Fruit fly (Drosophila melanogaster): ENCODE results near the gene CG9098.

Gene CG9098

dm6 chr2L:6028712-6029111 is 16.6 kb upstream of the CG9098 start (continued):
- TF ChIP-seq ase (GFP tag; IDR thresholded peaks at IDR 0.05) (no peak), CG16863 (GFP tag; optimal IDR thresholded peaks at IDR 0.05) (no peak), esg (GFP tag; conservative IDR thresholded peaks at IDR 0.05) (peak; percentile 34; the same call in 1 of the 2 replicates), grn (GFP tag; optimal IDR thresholded peaks at IDR 0.05) (no peak), CG12299 (tag; optimal IDR thresholded peaks at IDR 0.05) (no peak), Deaf1 (tag; optimal IDR thresholded peaks at IDR 0.05) (no peak), ci (GFP tag; IDR thresholded peaks at IDR 0.05) (peak; percentile 73), stc (GFP tag; IDR thresholded peaks at IDR 0.05) (no peak), CG17802 (tag; optimal IDR thresholded peaks at IDR 0.05) (no peak), lmd (GFP tag; IDR thresholded peaks at IDR 0.05) (peak; percentile 42; the same call in 1 of the 2 replicates), CG1529 (GFP tag; optimal IDR thresholded peaks at IDR 0.05) (no peak), Optix (GFP tag; IDR thresholded peaks at IDR 0.05) (0 out of 3 replicates have a peak, but pooled peaks have one; percentile 7), sens (GFP tag) (peak; percentile 79), Chrac-16 (GFP tag; optimal IDR thresholded peaks at IDR 0.05) (no peak), bigmax (GFP tag; optimal IDR thresholded peaks at IDR 0.05) (no peak), CG5180 (GFP tag; optimal IDR thresholded peaks at IDR 0.05) (no peak), psq (GFP tag; optimal IDR thresholded peaks at IDR 0.05) (no peak), CG12942 (GFP tag; optimal IDR thresholded peaks at IDR 0.05) (no peak), Jarid2 (GFP tag; optimal IDR thresholded peaks at IDR 0.05) (no peak), CG8765 (GFP tag; IDR thresholded peaks at IDR 0.05) (no peak), CG30403 (GFP tag; optimal IDR thresholded peaks at IDR 0.05) (peak; percentile 5), CG13424 (tag; optimal IDR thresholded peaks at IDR 0.05) (no peak), E2f1 (GFP tag; IDR thresholded peaks at IDR 0.05) (no peak), CG7372 (GFP tag; IDR thresholded peaks at IDR 0.05) (no peak), Nf-YA (GFP tag; IDR thresholded peaks at IDR 0.05) (0 out of 2 replicates have a peak, but pooled peaks have one; percentile 10), CG6765 (GFP tag; optimal IDR thresholded peaks at IDR 0.05) (no peak), CHES-1-like (GFP tag; optimal IDR thresholded peaks at IDR 0.05) (no peak), mld (GFP tag; IDR thresholded peaks at IDR 0.05; ENCODE audit: partially characterized antibody) (no peak), vfl (GFP tag; optimal IDR thresholded peaks at IDR 0.05) (no peak), bbx (GFP tag; IDR thresholded peaks at IDR 0.05; ENCODE audit: partially characterized antibody) (no peak), CG1602 (GFP tag; optimal IDR thresholded peaks at IDR 0.05) (no peak), CG2120 (GFP tag; optimal IDR thresholded peaks at IDR 0.05) (peak; percentile 25), az2 (GFP tag; optimal IDR thresholded peaks at IDR 0.05) (peak; percentile 6), CG17186 (GFP tag; optimal IDR thresholded peaks at IDR 0.05) (no peak), otp (GFP tag; IDR thresholded peaks at IDR 0.05) (0 out of 3 replicates have a peak, but pooled peaks have one; percentile 7), CG34376 (GFP tag; optimal IDR thresholded peaks at IDR 0.05) (no peak), Ada2b (GFP tag; IDR thresholded peaks at IDR 0.05) (peak; percentile 34), CG9797 (GFP tag; optimal IDR thresholded peaks at IDR 0.05) (no peak), chm (GFP tag; IDR thresholded peaks at IDR 0.05) (0 out of 2 replicates have a peak, but pooled peaks have one; percentile 37), hb (GFP tag; IDR thresholded peaks at IDR 0.05; ENCODE audit: partially characterized antibody) (no peak), CG9609 (GFP tag; optimal IDR thresholded peaks at IDR 0.05) (no peak), vvl (GFP tag; IDR thresholded peaks at IDR 0.05) (peak; percentile 64; the same call in 1 of the 2 replicates), CG13123 (GFP tag; optimal IDR thresholded peaks at IDR 0.05) (no peak), CG14441 (GFP tag; IDR thresholded peaks at IDR 0.05) (no peak), fru (optimal IDR thresholded peaks at IDR 0.05) (no peak), lab (GFP tag; optimal IDR thresholded peaks at IDR 0.05) (peak; percentile 17), CG11456 (GFP tag; IDR thresholded peaks at IDR 0.05) (no peak), cg (GFP tag; optimal IDR thresholded peaks at IDR 0.05) (no peak), exex (tag; optimal IDR thresholded peaks at IDR 0.05) (no peak), Hr51 (GFP tag; optimal IDR thresholded peaks at IDR 0.05) (peak in 1 of 2 experiments; percentile 7), dmrt99B (tag; optimal IDR thresholded peaks at IDR 0.05) (no peak), CG10979 (tag; optimal IDR thresholded peaks at IDR 0.05) (no peak)

Data from whole organism, embryonic.